Fruit fly (Drosophila melanogaster) whole organism, embryonic: ENCODE measurements around the gene Gad1.

ENCODE experiments used
- BtbVII ChIP-seq: fragments of 200-800 bp; sonication (Bioruptor generic); optimal IDR thresholded peaks from 3 replicates; lab custom pipeline; 2017; ENCODE audit warnings: missing biosample characterization, mild to moderate bottlenecking, missing genetic modification characterization
- CG10543 ChIP-seq: fragments of 200-800 bp; sonication (Bioruptor generic); optimal IDR thresholded peaks from 3 replicates; lab custom pipeline; 2017; ENCODE audit warnings: missing biosample characterization, mild to moderate bottlenecking, missing genetic modification characterization, moderate library complexity
- CG11695 ChIP-seq: fragments of 200-800 bp; sonication (Bioruptor generic); IDR thresholded peaks from 3 replicates; pipeline ENCODE4 v1.3.6; 2022; ENCODE audit warnings: missing biosample characterization, missing genetic modification characterization
- CG13424 ChIP-seq: fragments of 200-800 bp; sonication (Bioruptor generic); optimal IDR thresholded peaks from 2 replicates; lab custom pipeline; 2019; ENCODE audit warnings: missing biosample characterization, mild to moderate bottlenecking, missing genetic modification characterization, moderate library complexity
- CG13894 ChIP-seq: fragments of 200-800 bp; sonication (Bioruptor generic); optimal IDR thresholded peaks from 3 replicates; lab custom pipeline; 2018; ENCODE audit warnings: missing biosample characterization, mild to moderate bottlenecking, missing genetic modification characterization, moderate library complexity
- CG15514 ChIP-seq: fragments of 200-800 bp; sonication (Bioruptor generic); optimal IDR thresholded peaks from 3 replicates; lab custom pipeline; 2017; ENCODE audit warnings: missing biosample characterization, missing genetic modification characterization, mild to moderate bottlenecking, moderate library complexity, missing genetic modification reagents
- CG1603 ChIP-seq: fragments of 200-800 bp; sonication (Bioruptor generic); optimal IDR thresholded peaks from 2 replicates; lab custom pipeline; 2019; ENCODE audit warnings: missing biosample characterization, mild to moderate bottlenecking, missing genetic modification characterization, moderate library complexity
- CG1647 ChIP-seq: fragments of 200-800 bp; sonication (Bioruptor generic); optimal IDR thresholded peaks from 3 replicates; lab custom pipeline; 2016; ENCODE audit warnings: missing biosample characterization, missing genetic modification characterization
- CG17328 ChIP-seq: fragments of 200-800 bp; sonication (Bioruptor generic); IDR thresholded peaks from 2 replicates; pipeline ENCODE4 v1.3.6; 2022; ENCODE audit warnings: missing biosample characterization, missing genetic modification characterization
- CG2129 ChIP-seq: fragments of 200-800 bp; sonication (Bioruptor generic); IDR thresholded peaks from 2 replicates; pipeline ENCODE4 v1.3.6; 2022; ENCODE audit warnings: missing biosample characterization, missing genetic modification characterization; ENCODE audit not compliant: partially characterized antibody
- CG2889 ChIP-seq: fragments of 200-800 bp; sonication (Bioruptor generic); IDR thresholded peaks from 3 replicates; pipeline ENCODE4 v1.3.6; 2022; ENCODE audit warnings: missing biosample characterization, missing genetic modification characterization
- CG30020 ChIP-seq: fragments of 200-800 bp; optimal IDR thresholded peaks from 2 replicates; lab custom pipeline; 2019; ENCODE audit warnings: missing biosample characterization, mild to moderate bottlenecking, missing genetic modification characterization, moderate library complexity
- CG31441 ChIP-seq: fragments of 200-800 bp; sonication (Bioruptor generic); IDR thresholded peaks from 2 replicates; pipeline ENCODE4 v1.3.6; 2022; ENCODE audit warnings: missing biosample characterization, missing genetic modification characterization
- CG34224 ChIP-seq: fragments of 200-800 bp; sonication (Bioruptor generic); IDR thresholded peaks from 3 replicates; pipeline ENCODE4 v1.3.6; 2022; ENCODE audit warnings: missing biosample characterization, missing genetic modification characterization; ENCODE audit not compliant: partially characterized antibody
- CG4617 ChIP-seq: fragments of 200-800 bp; sonication (Bioruptor generic); optimal IDR thresholded peaks from 3 replicates; lab custom pipeline; 2016; ENCODE audit warnings: missing biosample characterization, missing genetic modification characterization, borderline replicate concordance
- CG6175 ChIP-seq: fragments of 200-800 bp; sonication (Bioruptor generic); IDR thresholded peaks from 3 replicates; pipeline ENCODE4 v1.3.6; 2022; ENCODE audit warnings: missing biosample characterization, missing genetic modification characterization
- CG7963 ChIP-seq: fragments of 200-800 bp; sonication (Bioruptor generic); IDR thresholded peaks from 3 replicates; pipeline ENCODE4 v1.3.6; 2022; ENCODE audit warnings: missing biosample characterization, missing genetic modification characterization; ENCODE audit not compliant: partially characterized antibody
- CG9797 ChIP-seq: fragments of 200-800 bp; sonication (Bioruptor generic); optimal IDR thresholded peaks from 3 replicates; lab custom pipeline; 2018; ENCODE audit warnings: missing biosample characterization, mild to moderate bottlenecking, missing genetic modification characterization
- Dad ChIP-seq: fragments of 200-800 bp; sonication (Bioruptor generic); optimal IDR thresholded peaks from 3 replicates; lab custom pipeline; 2016; ENCODE audit warnings: missing biosample characterization, missing genetic modification characterization
- Deaf1 ChIP-seq: fragments of 200-800 bp; optimal IDR thresholded peaks from 3 replicates; lab custom pipeline; 2019; ENCODE audit warnings: missing biosample characterization, mild to moderate bottlenecking, missing genetic modification characterization, moderate library complexity
- Dref ChIP-seq: fragments of 200-800 bp; sonication (Bioruptor generic); IDR thresholded peaks from 2 replicates; pipeline ENCODE4 v1.3.6; 2022; ENCODE audit warnings: missing biosample characterization, missing genetic modification characterization
- E2f1 ChIP-seq: fragments of 200-800 bp; sonication (Bioruptor generic); IDR thresholded peaks from 2 replicates; pipeline ENCODE4 v1.3.6; 2022; ENCODE audit warnings: missing biosample characterization, missing genetic modification characterization
- MESR4 ChIP-seq: fragments of 200-800 bp; sonication (Bioruptor generic); optimal IDR thresholded peaks from 2 replicates; lab custom pipeline; 2018; ENCODE audit warnings: missing biosample characterization, mild to moderate bottlenecking, missing genetic modification characterization, moderate library complexity
- Med ChIP-seq: fragments of 200-800 bp; sonication (Bioruptor generic); peaks from one replicate; lab custom pipeline; 2016; ENCODE audit warnings: missing biosample characterization, missing genetic modification characterization, mild to moderate bottlenecking, inconsistent platforms, moderate library complexity
- Nf-YA ChIP-seq: fragments of 200-800 bp; sonication (Bioruptor generic); IDR thresholded peaks from 2 replicates; pipeline ENCODE4 v1.3.6; 2022; ENCODE audit warnings: missing biosample characterization, missing genetic modification characterization
- Opbp ChIP-seq: fragments of 200-800 bp; sonication (Bioruptor generic); IDR thresholded peaks from 3 replicates; pipeline ENCODE4 v1.3.6; 2022; ENCODE audit warnings: missing biosample characterization, missing genetic modification characterization; ENCODE audit not compliant: partially characterized antibody
- Pdp1 ChIP-seq, 2 experiments: fragments of 200-800 bp; sonication (Bioruptor generic); optimal IDR thresholded peaks; 3 replicates each; lab custom pipeline; 2016; ENCODE audit warnings: missing biosample characterization in 2 of 2, missing genetic modification characterization in 2 of 2, mild to moderate bottlenecking in 1 of 2, moderate library complexity in 1 of 2
- Trl ChIP-seq, 3 experiments: fragments of >200 bp in 2 of 3; fragments of 200-800 bp in 1 of 3; sonication (Bioruptor generic) in 1 of 3; optimal IDR thresholded peaks; 2 replicates in 1 of 3; 3 replicates in 2 of 3; lab custom pipeline; 2016 to 2017; ENCODE audit warnings: missing biosample characterization in 1 of 3, missing genetic modification characterization in 1 of 3
- bsh ChIP-seq, 2 experiments: fragments of 200-800 bp; sonication (Bioruptor generic); optimal IDR thresholded peaks; 2 replicates each; lab custom pipeline; 2017 to 2018; ENCODE audit warnings: mild to moderate bottlenecking in 2 of 2, missing biosample characterization in 2 of 2, missing genetic modification characterization in 2 of 2, moderate library complexity in 1 of 2
- corto ChIP-seq: fragments of 200-800 bp; sonication (Bioruptor generic); optimal IDR thresholded peaks from 2 replicates; lab custom pipeline; 2016; ENCODE audit warnings: missing biosample characterization, mild to moderate bottlenecking, missing genetic modification characterization, moderate library complexity
- dimm ChIP-seq: fragments of 200-800 bp; sonication (Bioruptor generic); IDR thresholded peaks from 2 replicates; pipeline ENCODE4 v1.3.6; 2022; ENCODE audit warnings: missing biosample characterization, missing genetic modification characterization
- gfzf ChIP-seq: fragments of 200-800 bp; sonication (Bioruptor generic); optimal IDR thresholded peaks from 2 replicates; lab custom pipeline; 2016; ENCODE audit warnings: missing biosample characterization, mild to moderate bottlenecking, missing genetic modification characterization, moderate library complexity
- hb ChIP-seq: fragments of 200-800 bp; sonication (Bioruptor generic); IDR thresholded peaks from 3 replicates; pipeline ENCODE4 v1.3.6; 2022; ENCODE audit warnings: missing biosample characterization, missing genetic modification characterization; ENCODE audit not compliant: partially characterized antibody
- hbn ChIP-seq: fragments of 200-800 bp; sonication (Bioruptor generic); IDR thresholded peaks from 2 replicates; pipeline ENCODE4 v1.3.6; 2022; ENCODE audit warnings: missing biosample characterization, missing genetic modification characterization; ENCODE audit not compliant: partially characterized antibody
- inv ChIP-seq: fragments of 200-800 bp; sonication (Bioruptor generic); IDR thresholded peaks from 2 replicates; pipeline ENCODE4 v1.3.6; 2022; ENCODE audit warnings: missing biosample characterization, missing genetic modification characterization; ENCODE audit not compliant: partially characterized antibody
- knrl ChIP-seq: fragments of 200-800 bp; sonication (Bioruptor generic); IDR thresholded peaks from 3 replicates; pipeline ENCODE4 v1.3.6; 2022; ENCODE audit warnings: missing biosample characterization, missing genetic modification characterization; ENCODE audit not compliant: partially characterized antibody
- mld ChIP-seq: fragments of 200-800 bp; sonication (Bioruptor generic); IDR thresholded peaks from 3 replicates; pipeline ENCODE4 v1.3.6; 2022; ENCODE audit warnings: missing biosample characterization, missing genetic modification characterization; ENCODE audit not compliant: partially characterized antibody
- nom ChIP-seq: fragments of 200-800 bp; sonication (Bioruptor generic); optimal IDR thresholded peaks from 2 replicates; lab custom pipeline; 2017; ENCODE audit warnings: missing biosample characterization, missing genetic modification characterization, mild to moderate bottlenecking, moderate library complexity, missing genetic modification reagents
- odd ChIP-seq: fragments of 200-800 bp; sonication (Bioruptor generic); optimal IDR thresholded peaks from 2 replicates; lab custom pipeline; 2017; ENCODE audit warnings: missing biosample characterization, mild to moderate bottlenecking, missing genetic modification characterization
- pzg ChIP-seq: fragments of 200-800 bp; sonication (Bioruptor generic); optimal IDR thresholded peaks from 3 replicates; lab custom pipeline; 2018; ENCODE audit warnings: missing biosample characterization, mild to moderate bottlenecking, missing genetic modification characterization, moderate library complexity
- stc ChIP-seq: fragments of 200-800 bp; sonication (Bioruptor generic); IDR thresholded peaks from 2 replicates; pipeline ENCODE4 v1.3.6; 2022; ENCODE audit warnings: missing biosample characterization, missing genetic modification characterization
- unc-4 ChIP-seq: fragments of 200-800 bp; sonication (Bioruptor generic); IDR thresholded peaks from 2 replicates; pipeline ENCODE4 v1.3.6; 2022; ENCODE audit warnings: missing biosample characterization, missing genetic modification characterization; ENCODE audit not compliant: partially characterized antibody
- wdn ChIP-seq: fragments of 200-800 bp; sonication (Bioruptor generic); IDR thresholded peaks from 2 replicates; pipeline ENCODE4 v1.3.6; 2022; ENCODE audit warnings: missing biosample characterization, missing genetic modification characterization
- zen2 ChIP-seq: fragments of 200-800 bp; sonication (Bioruptor generic); IDR thresholded peaks from 3 replicates; pipeline ENCODE4 v1.3.6; 2022; ENCODE audit warnings: missing biosample characterization, missing genetic modification characterization; ENCODE audit not compliant: partially characterized antibody

Gene Gad1

dm6 chr3L:4103258-4104247, 15.0 kb upstream of the Gad1 start, which contains the start of gene Fit1 (continued):
- TF ChIP-seq knrl: peak; percentile 39; the same call in 2 of the 3 replicates
- TF ChIP-seq Deaf1 (tag; lab: Kevin White, UChicago): peak; percentile 52
- peak; percentile 32 for TF ChIP-seq CG1647 (GFP tag; lab: Kevin White, UChicago)
- peak; percentile 54 for TF ChIP-seq pzg
- peak in 1 of 2 experiments; percentile 95 for TF ChIP-seq Pdp1 (GFP tag; optimal IDR thresholded peaks at IDR 0.05; lab: Kevin White, UChicago)
- peak; percentile 78 for TF ChIP-seq BtbVII (GFP tag; lab: Kevin White, UChicago)
- peak; percentile 60 for TF ChIP-seq CG34224 (GFP tag; lab: Robert Waterston, UW)
- TF ChIP-seq bsh (GFP tag; optimal IDR thresholded peaks at IDR 0.05; lab: Kevin White, UChicago): no peak
- peak; percentile 40; the same call in 1 of the 2 replicates for TF ChIP-seq unc-4 (GFP tag; lab: Robert Waterston, UW)
- TF ChIP-seq CG17328 (GFP tag; lab: Robert Waterston, UW): no peak
- TF ChIP-seq MESR4 (GFP tag; lab: Kevin White, UChicago): peak; percentile 75
- 0 out of 3 replicates have a peak, but pooled peaks have one; percentile 7 for TF ChIP-seq mld (GFP tag; lab: Robert Waterston, UW)
- TF ChIP-seq CG7963 (GFP tag; lab: Robert Waterston, UW): peak; percentile 56; the same call in 2 of the 3 replicates
- peak; percentile 70 for TF ChIP-seq CG13894 (tag; lab: Kevin White, UChicago)
- peak; percentile 12 for TF ChIP-seq CG30020 (tag; lab: Kevin White, UChicago)
- TF ChIP-seq CG11695 (GFP tag; lab: Robert Waterston, UW): 0 out of 3 replicates have a peak, but pooled peaks have one; percentile 21
- TF ChIP-seq CG4617 (GFP tag; lab: Kevin White, UChicago): peak; percentile 61
- TF ChIP-seq gfzf: peak; percentile 50
- peak; percentile 84 for TF ChIP-seq Dref (GFP tag; lab: Robert Waterston, UW)
- TF ChIP-seq dimm (GFP tag; lab: Robert Waterston, UW): no peak
- TF ChIP-seq Nf-YA: no peak
- peak; percentile 90 for TF ChIP-seq CG10543
- TF ChIP-seq CG6175 (GFP tag; lab: Robert Waterston, UW): peak; percentile 69; the same call in 1 of the 3 replicates
- TF ChIP-seq CG2889 (GFP tag; lab: Robert Waterston, UW): no peak
- peak; percentile 73 for TF ChIP-seq Med
- TF ChIP-seq E2f1 (GFP tag; lab: Robert Waterston, UW): no peak
- 0 out of 2 replicates have a peak, but pooled peaks have one; percentile 30 for TF ChIP-seq stc (GFP tag; lab: Robert Waterston, UW)
- peak; percentile 57; the same call in 1 of the 3 replicates for TF ChIP-seq hb (GFP tag; lab: Robert Waterston, UW)
- no peak for TF ChIP-seq corto (GFP tag; lab: Kevin White, UChicago)
- TF ChIP-seq CG15514 (GFP tag; lab: Kevin White, UChicago): peak; percentile 54
- TF ChIP-seq CG31441 (GFP tag; lab: Robert Waterston, UW): no peak
- TF ChIP-seq hbn (GFP tag; lab: Robert Waterston, UW): peak; percentile 58
- peak; percentile 46 for TF ChIP-seq inv (GFP tag; lab: Robert Waterston, UW)
- peak; percentile 29 for TF ChIP-seq CG1603 (tag; lab: Kevin White, UChicago)
- no peak for TF ChIP-seq wdn (GFP tag; lab: Robert Waterston, UW)
- peak; percentile 33; the same call in 1 of the 3 replicates for TF ChIP-seq zen2 (GFP tag; lab: Robert Waterston, UW)
- peak; percentile 53; the same call in 2 of the 3 replicates for TF ChIP-seq Opbp (GFP tag; lab: Robert Waterston, UW)
- TF ChIP-seq odd (GFP tag; lab: Kevin White, UChicago): no peak
- TF ChIP-seq CG9797: peak; percentile 74
- TF ChIP-seq CG13424 (tag; lab: Kevin White, UChicago): no peak
- peak; percentile 46 for TF ChIP-seq nom (GFP tag; lab: Kevin White, UChicago)
- TF ChIP-seq CG2129 (GFP tag; lab: Robert Waterston, UW): 0 out of 2 replicates have a peak, but pooled peaks have one; percentile 37
- peak in 1 of 2 experiments; percentile 18 for TF ChIP-seq Trl (optimal IDR thresholded peaks at IDR 0.05; lab: Kevin White, UChicago)
- TF ChIP-seq Trl (GFP tag; optimal IDR thresholded peaks at IDR 0.05; lab: Kevin White, UChicago): no peak
- no peak for TF ChIP-seq Dad
